Fruit fly (Drosophila melanogaster): ENCODE results near the gene CG15395.

Gene CG15395

DNA sequence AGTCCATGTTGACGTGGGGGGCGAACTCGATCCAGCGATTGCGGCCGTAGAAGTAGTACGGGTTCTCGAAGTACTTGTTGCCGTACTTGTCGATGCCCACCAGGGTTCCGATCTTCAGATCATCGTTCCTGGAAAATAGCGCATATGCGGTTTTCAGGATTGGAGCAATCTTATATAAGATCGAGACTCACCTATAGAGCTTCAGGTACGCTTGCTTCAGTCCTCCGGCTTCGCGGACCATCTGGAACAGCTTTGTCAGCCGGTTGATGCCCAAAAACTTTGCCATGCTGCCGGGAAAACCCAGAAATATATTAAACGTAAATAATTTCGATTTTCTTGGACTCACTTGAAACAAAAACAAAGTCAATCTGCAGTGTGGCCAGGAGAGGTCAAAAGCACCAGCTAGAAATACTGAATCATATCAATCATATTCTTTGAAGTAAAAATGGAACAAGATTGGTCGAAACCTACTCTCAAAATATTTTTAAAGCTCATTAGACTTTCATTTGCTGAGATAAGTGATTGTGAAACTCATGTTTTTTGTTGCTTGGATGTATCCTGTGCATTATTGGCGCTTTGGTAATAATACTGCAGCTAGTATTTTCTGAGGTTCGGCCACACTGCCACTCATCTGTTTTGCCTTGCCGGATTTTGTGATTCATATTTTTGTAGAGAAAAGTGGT, 30.0 kb upstream of the CG15395 start, which contains the start of the genes ND-B17.2 and Arpc5:
Gene ND-B17.2, minus strand, starts transcription at position 504 of the 683 bp plus-strand sequence.
Gene Arpc5, plus strand, starts transcription at position 624 of the 683 bp plus-strand sequence.
- TF ChIP-seq Rel (GFP tag; optimal IDR thresholded peaks at IDR 0.05) (no peak), Rel (tag; optimal IDR thresholded peaks at IDR 0.05) (peak; percentile 50), HLH106 (tag; optimal IDR thresholded peaks at IDR 0.05) (peak; percentile 25), Hr83 (GFP tag; optimal IDR thresholded peaks at IDR 0.05; ENCODE audit: poor library complexity, severe bottlenecking) (no peak)

DNA sequence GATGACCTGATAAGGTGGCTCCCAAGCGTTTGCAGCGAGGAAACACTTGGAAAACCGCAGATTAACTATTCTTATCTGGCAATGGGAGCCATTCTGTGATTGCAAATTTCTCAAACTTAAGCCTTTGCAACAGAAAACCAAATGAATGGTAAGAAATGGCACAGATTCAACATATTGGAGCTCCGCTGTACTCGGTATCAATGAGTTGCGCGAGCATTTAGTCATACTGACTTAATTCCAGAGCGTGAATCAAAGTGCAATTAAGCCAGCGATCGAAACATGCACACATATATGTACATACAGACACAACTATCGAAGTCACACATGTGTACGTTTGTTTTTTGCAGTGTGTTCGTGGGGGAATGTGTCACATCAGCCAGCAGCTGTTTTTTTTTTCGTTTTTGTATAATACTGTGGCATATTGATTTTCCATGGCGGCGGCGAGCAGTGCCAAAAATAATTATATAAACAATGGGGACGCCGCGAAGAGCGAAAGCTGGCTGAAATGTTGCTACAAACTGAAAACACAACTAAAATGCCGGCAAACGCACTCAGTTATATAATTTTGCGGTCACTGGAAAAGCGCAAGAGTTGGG, 25.2 kb upstream of the CG15395 start:
- TF ChIP-seq foxo (GFP tag; optimal IDR thresholded peaks at IDR 0.05) (peak in 1 of 2 experiments; percentile 28), HLH106 (tag; optimal IDR thresholded peaks at IDR 0.05) (peak; percentile 1), fru (GFP tag; optimal IDR thresholded peaks at IDR 0.05) (no peak), rgr (GFP tag; optimal IDR thresholded peaks at IDR 0.05) (peak; percentile 40), Abd-B (GFP tag; optimal IDR thresholded peaks at IDR 0.05) (no peak)

- TF ChIP-seq OdsH (GFP tag; optimal IDR thresholded peaks at IDR 0.05), result no peak
- TF ChIP-seq HLH106 (tag; optimal IDR thresholded peaks at IDR 0.05), result peak; percentile 37
- TF ChIP-seq jim (GFP tag; optimal IDR thresholded peaks at IDR 0.05), result peak; percentile 39
- peak in 1 of 2 experiments; percentile 64 for TF ChIP-seq foxo (GFP tag; optimal IDR thresholded peaks at IDR 0.05)
- TF ChIP-seq Mio (GFP tag; optimal IDR thresholded peaks at IDR 0.05), result no peak
- no peak for TF ChIP-seq Rel (GFP tag; optimal IDR thresholded peaks at IDR 0.05)
- TF ChIP-seq Rel (tag; optimal IDR thresholded peaks at IDR 0.05), result peak; percentile 51
- no peak for TF ChIP-seq Dif (GFP tag; optimal IDR thresholded peaks at IDR 0.05; ENCODE audit: partially characterized antibody)
- TF ChIP-seq rgr (GFP tag; optimal IDR thresholded peaks at IDR 0.05), result peak; percentile 60
- TF ChIP-seq h (GFP tag; optimal IDR thresholded peaks at IDR 0.05), result peak; percentile 38
- no peak for TF ChIP-seq Abd-B (GFP tag; optimal IDR thresholded peaks at IDR 0.05)
- TF ChIP-seq psq (GFP tag; optimal IDR thresholded peaks at IDR 0.05), result no peak
- TF ChIP-seq dmrt93B (GFP tag; optimal IDR thresholded peaks at IDR 0.05), result no peak
- TF ChIP-seq pan (optimal IDR thresholded peaks at IDR 0.05), result no peak
- TF ChIP-seq GATAd (GFP tag; optimal IDR thresholded peaks at IDR 0.05), result no peak
- peak; percentile 34 for TF ChIP-seq br (GFP tag; optimal IDR thresholded peaks at IDR 0.05)
- peak; percentile 18 for TF ChIP-seq ey (GFP tag; optimal IDR thresholded peaks at IDR 0.05)
- no peak for TF ChIP-seq usp (GFP tag; optimal IDR thresholded peaks at IDR 0.05)
- TF ChIP-seq sv (GFP tag; optimal IDR thresholded peaks at IDR 0.05), result peak; percentile 12
- no peak for TF ChIP-seq Hnf4 (GFP tag; optimal IDR thresholded peaks at IDR 0.05)
- no peak for TF ChIP-seq Myc (optimal IDR thresholded peaks at IDR 0.05)
- TF ChIP-seq Dfd (GFP tag; optimal IDR thresholded peaks at IDR 0.05), result no peak
- peak; percentile 50 for TF ChIP-seq Jra (GFP tag; optimal IDR thresholded peaks at IDR 0.05)
- TF ChIP-seq dl (GFP tag; optimal IDR thresholded peaks at IDR 0.05; ENCODE audit: insufficient read depth in 1 of 2, partially characterized antibody in 2 of 2), result no peak
- TF ChIP-seq CG9705 (GFP tag; optimal IDR thresholded peaks at IDR 0.05), result no peak
- no peak for TF ChIP-seq CG32264 (GFP tag; optimal IDR thresholded peaks at IDR 0.05)
- TF ChIP-seq fru (GFP tag; optimal IDR thresholded peaks at IDR 0.05), result peak; percentile 38
- no peak for TF ChIP-seq dsf (GFP tag; optimal IDR thresholded peaks at IDR 0.05; ENCODE audit: borderline replicate concordance)
- TF ChIP-seq CrebA (GFP tag; optimal IDR thresholded peaks at IDR 0.05; ENCODE audit: borderline replicate concordance), result no peak
- TF ChIP-seq Hr78 (GFP tag; optimal IDR thresholded peaks at IDR 0.05), result no peak
- no peak for TF ChIP-seq N (GFP tag; optimal IDR thresholded peaks at IDR 0.05)
- TF ChIP-seq lola (GFP tag; optimal IDR thresholded peaks at IDR 0.05), result no peak
- TF ChIP-seq tai (GFP tag; optimal IDR thresholded peaks at IDR 0.05), result no peak
- TF ChIP-seq woc (GFP tag; optimal IDR thresholded peaks at IDR 0.05), result no peak
- no peak for TF ChIP-seq sage (GFP tag; optimal IDR thresholded peaks at IDR 0.05)
- TF ChIP-seq brk (GFP tag; optimal IDR thresholded peaks at IDR 0.05), result no peak
- no peak for TF ChIP-seq Sp1 (GFP tag; optimal IDR thresholded peaks at IDR 0.05)
- TF ChIP-seq Hr83 (GFP tag; optimal IDR thresholded peaks at IDR 0.05; ENCODE audit: poor library complexity, severe bottlenecking), result peak; percentile 86
- TF ChIP-seq Vsx2 (GFP tag; optimal IDR thresholded peaks at IDR 0.05; ENCODE audit: partially characterized antibody), result no peak
Observed at dm6 chr2L:2585285-2585684, 24.5 kb upstream of the CG15395 start, which contains the start of gene Drp1. TSS of gene Drp1 (minus strand) at chr2L:2585430.

All from whole organism, wandering third instar larva.